Worm (Caenorhabditis elegans): Measurements from ENCODE around the gene W02D7.5.
A peak's percentile ranks its signal among the peaks of the same experiment; 100 is the strongest.
"Not testable (repeated sequence)": the region's sequence is repeated elsewhere in the genome, so short reads cannot be mapped to it uniquely, and the experiment has no call there.

W02D7.5 gene

ce11 chrV:8299191-8299854 lies at the start of gene W02D7.5:
Gene W02D7.5 (minus strand): TSS chrV:8299241.
- TF ChIP-seq cog-1 (tag; optimal IDR thresholded peaks at IDR 0.05), result no peak
- no peak for TF ChIP-seq ref-1 (GFP tag; conservative IDR thresholded peaks at IDR 0.05)
- no peak for TF ChIP-seq tab-1 (GFP tag; IDR thresholded peaks at IDR 0.05)
- no peak for TF ChIP-seq ztf-29 (GFP tag; IDR thresholded peaks at IDR 0.05)
- TF ChIP-seq ztf-23 (GFP tag; IDR thresholded peaks at IDR 0.05), result no peak
- no peak for TF ChIP-seq T22C8.4 (GFP tag; IDR thresholded peaks at IDR 0.05)
- TF ChIP-seq med-1 (GFP tag; optimal IDR thresholded peaks at IDR 0.05; ENCODE audit: insufficient read depth), result no peak

ce11 chrV:8345436-8345835 lies 46.4 kb upstream of the W02D7.5 start, which contains the start of gene C08D8.1:
Gene C08D8.1 (plus strand): TSS chrV:8345759.
- TF ChIP-seq ztf-29 (GFP tag; IDR thresholded peaks at IDR 0.05) (no peak), ref-1 (GFP tag; conservative IDR thresholded peaks at IDR 0.05) (no peak), flt-1 (GFP tag; IDR thresholded peaks at IDR 0.05) (no peak), med-1 (GFP tag; optimal IDR thresholded peaks at IDR 0.05; ENCODE audit: insufficient read depth) (no peak), klf-2 (GFP tag; conservative IDR thresholded peaks at IDR 0.05) (no peak), cog-1 (tag; optimal IDR thresholded peaks at IDR 0.05) (no peak), T22C8.4 (GFP tag; IDR thresholded peaks at IDR 0.05) (no peak), ztf-23 (GFP tag; IDR thresholded peaks at IDR 0.05) (no peak), tab-1 (GFP tag; IDR thresholded peaks at IDR 0.05) (no peak)

ce11 chrV:8342416-8342815 lies 43.4 kb upstream of the W02D7.5 start:
- TF ChIP-seq T22C8.4 (GFP tag; IDR thresholded peaks at IDR 0.05) (no peak), ref-1 (GFP tag; conservative IDR thresholded peaks at IDR 0.05) (no peak), flt-1 (GFP tag; IDR thresholded peaks at IDR 0.05) (no peak), klf-2 (GFP tag; conservative IDR thresholded peaks at IDR 0.05) (no peak), ztf-23 (GFP tag; IDR thresholded peaks at IDR 0.05) (no peak)

- not testable (repeated sequence) for TF ChIP-seq ztf-23 (GFP tag; IDR thresholded peaks at IDR 0.05); T22C8.4 (GFP tag; IDR thresholded peaks at IDR 0.05); med-1 (GFP tag; optimal IDR thresholded peaks at IDR 0.05; ENCODE audit: insufficient read depth)
These were observed 41.9 kb upstream of the W02D7.5 start, which contains the start of gene C08D8.7 for ce11 chrV:8340924-8341323. Gene C08D8.7 (plus strand): TSS chrV:8341224.

ce11 chrV:8335620-8336019 lies 36.6 kb upstream of the W02D7.5 start:
- TF ChIP-seq tab-1 (GFP tag; IDR thresholded peaks at IDR 0.05) (no peak), ztf-23 (GFP tag; IDR thresholded peaks at IDR 0.05) (no peak), ztf-29 (GFP tag; IDR thresholded peaks at IDR 0.05) (no peak), T22C8.4 (GFP tag; IDR thresholded peaks at IDR 0.05) (no peak), cog-1 (tag; optimal IDR thresholded peaks at IDR 0.05) (no peak), flt-1 (GFP tag; IDR thresholded peaks at IDR 0.05) (no peak), ref-1 (GFP tag; conservative IDR thresholded peaks at IDR 0.05) (no peak), klf-2 (GFP tag; conservative IDR thresholded peaks at IDR 0.05) (no peak), med-1 (GFP tag; optimal IDR thresholded peaks at IDR 0.05; ENCODE audit: insufficient read depth) (no peak)

- TF ChIP-seq ztf-29 (GFP tag; IDR thresholded peaks at IDR 0.05) (no peak), ztf-23 (GFP tag; IDR thresholded peaks at IDR 0.05) (no peak), tab-1 (GFP tag; IDR thresholded peaks at IDR 0.05) (no peak), med-1 (GFP tag; optimal IDR thresholded peaks at IDR 0.05; ENCODE audit: insufficient read depth) (no peak), ref-1 (GFP tag; conservative IDR thresholded peaks at IDR 0.05) (no peak), cog-1 (tag; optimal IDR thresholded peaks at IDR 0.05) (no peak), T22C8.4 (GFP tag; IDR thresholded peaks at IDR 0.05) (no peak), klf-2 (GFP tag; conservative IDR thresholded peaks at IDR 0.05) (no peak), flt-1 (GFP tag; IDR thresholded peaks at IDR 0.05) (no peak)
These were observed 35.3 kb upstream of the W02D7.5 start, which contains the start of gene tmd-2 for ce11 chrV:8334360-8334759. Gene tmd-2 (plus strand): TSS chrV:8334660.

- TF ChIP-seq flt-1 (GFP tag; IDR thresholded peaks at IDR 0.05) (0 out of 2 replicates have a peak, but pooled peaks have one; percentile 57), ref-1 (GFP tag; conservative IDR thresholded peaks at IDR 0.05) (0 out of 2 replicates have a peak, but pooled peaks have one; percentile 30)
These were observed 30.3 kb upstream of the W02D7.5 start for ce11 chrV:8329390-8329789.

ce11 chrV:8327080-8327479 lies 28.0 kb upstream of the W02D7.5 start:
- TF ChIP-seq tab-1 (GFP tag; IDR thresholded peaks at IDR 0.05) (no peak), klf-2 (GFP tag; conservative IDR thresholded peaks at IDR 0.05) (no peak), ref-1 (GFP tag; conservative IDR thresholded peaks at IDR 0.05) (no peak), cog-1 (tag; optimal IDR thresholded peaks at IDR 0.05) (no peak), T22C8.4 (GFP tag; IDR thresholded peaks at IDR 0.05) (no peak), ztf-23 (GFP tag; IDR thresholded peaks at IDR 0.05) (no peak), flt-1 (GFP tag; IDR thresholded peaks at IDR 0.05) (no peak), med-1 (GFP tag; optimal IDR thresholded peaks at IDR 0.05; ENCODE audit: insufficient read depth) (no peak), ztf-29 (GFP tag; IDR thresholded peaks at IDR 0.05) (no peak)

- no peak for TF ChIP-seq ref-1 (GFP tag; conservative IDR thresholded peaks at IDR 0.05)
- no peak for TF ChIP-seq tab-1 (GFP tag; IDR thresholded peaks at IDR 0.05)
- no peak for TF ChIP-seq ztf-29 (GFP tag; IDR thresholded peaks at IDR 0.05)
- TF ChIP-seq ztf-23 (GFP tag; IDR thresholded peaks at IDR 0.05), result no peak
- TF ChIP-seq flt-1 (GFP tag; IDR thresholded peaks at IDR 0.05), result no peak
These were observed 26.9 kb upstream of the W02D7.5 start for ce11 chrV:8325906-8326305.

ce11 chrV:8323545-8323944 lies 24.5 kb upstream of the W02D7.5 start:
- no peak for TF ChIP-seq cog-1 (tag; optimal IDR thresholded peaks at IDR 0.05)
- no peak for TF ChIP-seq med-1 (GFP tag; optimal IDR thresholded peaks at IDR 0.05; ENCODE audit: insufficient read depth)
- TF ChIP-seq tab-1 (GFP tag; IDR thresholded peaks at IDR 0.05), result no peak
- TF ChIP-seq ref-1 (GFP tag; conservative IDR thresholded peaks at IDR 0.05), result no peak
- no peak for TF ChIP-seq T22C8.4 (GFP tag; IDR thresholded peaks at IDR 0.05)
- TF ChIP-seq ztf-29 (GFP tag; IDR thresholded peaks at IDR 0.05), result no peak
- TF ChIP-seq ztf-23 (GFP tag; IDR thresholded peaks at IDR 0.05), result no peak
- TF ChIP-seq flt-1 (GFP tag; IDR thresholded peaks at IDR 0.05), result no peak
- no peak for TF ChIP-seq klf-2 (GFP tag; conservative IDR thresholded peaks at IDR 0.05)
